Worm (Caenorhabditis elegans) whole organism, L3 larva: ENCODE data around the gene K08E4.7.

Experiments
- ceh-82 ChIP-seq: fragments of 150-350 bp; optimal IDR thresholded peaks from 2 replicates; lab custom pipeline; 2014; ENCODE audit warnings: missing biosample characterization, missing genetic modification characterization
- egl-27 ChIP-seq: sonication (generic microtip); optimal IDR thresholded peaks from 4 replicates; lab custom pipeline; 2017; ENCODE audit warnings: missing biosample characterization, missing genetic modification reagents, missing genetic modification characterization
- fos-1 ChIP-seq: fragments of 150-350 bp; optimal IDR thresholded peaks from 2 replicates; lab custom pipeline; 2014; ENCODE audit warnings: missing biosample characterization, missing genetic modification characterization
- lin-39 ChIP-seq: fragments of 150-350 bp; optimal IDR thresholded peaks from 2 replicates; lab custom pipeline; 2018; ENCODE audit warnings: missing biosample characterization, missing genetic modification reagents, missing genetic modification characterization
- nhr-237 ChIP-seq: fragments of 150-350 bp; optimal IDR thresholded peaks from 2 replicates; lab custom pipeline; 2014; ENCODE audit warnings: missing biosample characterization, missing genetic modification characterization
- nhr-25 ChIP-seq: sonication (generic microtip); optimal IDR thresholded peaks from 2 replicates; lab custom pipeline; 2017; ENCODE audit warnings: missing biosample characterization, missing genetic modification characterization
- nhr-67 ChIP-seq: fragments of 150-350 bp; optimal IDR thresholded peaks from 2 replicates; lab custom pipeline; 2014; ENCODE audit warnings: missing biosample characterization, missing genetic modification characterization
- nhr-76 ChIP-seq: fragments of 150-350 bp; sonication (generic microtip); optimal IDR thresholded peaks from 5 replicates; lab custom pipeline; 2014; ENCODE audit warnings: missing biosample characterization, missing genetic modification characterization

DNA sequence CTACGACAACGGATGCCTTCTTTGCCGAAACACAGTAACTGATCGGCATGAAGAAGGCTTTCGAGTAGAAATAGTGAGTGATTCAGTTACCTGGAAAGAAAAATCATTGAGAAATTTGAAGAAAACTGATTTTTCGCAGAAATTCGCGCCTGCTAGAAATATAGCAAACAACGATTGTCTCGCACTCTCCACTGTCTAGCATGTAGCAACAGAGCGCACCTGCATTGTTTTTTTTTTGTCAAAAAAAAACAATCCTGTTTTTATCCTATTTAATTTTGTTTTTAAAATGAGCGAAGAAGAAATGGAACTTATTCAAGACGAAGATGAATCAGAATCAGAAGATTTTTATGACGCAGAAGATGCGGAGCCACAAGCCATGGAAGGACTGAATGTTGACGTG is 45.5 kb downstream of the K08E4.7 start, which contains the start of the genes ddb-1 and M18.6:
- TF ChIP-seq egl-27 (no peak), nhr-237 (tag; lab: Kevin White, UChicago) (no peak), nhr-76 (tag; lab: Kevin White, UChicago) (no peak), nhr-67 (no peak), nhr-25 (peak; percentile 8), lin-39 (tag; lab: Kevin White, UChicago) (peak; percentile 30), ceh-82 (tag; lab: Kevin White, UChicago) (no peak), fos-1 (tag; lab: Kevin White, UChicago) (no peak)
